Fruit fly (Drosophila melanogaster): ENCODE results near the gene CG13679.

DNA sequence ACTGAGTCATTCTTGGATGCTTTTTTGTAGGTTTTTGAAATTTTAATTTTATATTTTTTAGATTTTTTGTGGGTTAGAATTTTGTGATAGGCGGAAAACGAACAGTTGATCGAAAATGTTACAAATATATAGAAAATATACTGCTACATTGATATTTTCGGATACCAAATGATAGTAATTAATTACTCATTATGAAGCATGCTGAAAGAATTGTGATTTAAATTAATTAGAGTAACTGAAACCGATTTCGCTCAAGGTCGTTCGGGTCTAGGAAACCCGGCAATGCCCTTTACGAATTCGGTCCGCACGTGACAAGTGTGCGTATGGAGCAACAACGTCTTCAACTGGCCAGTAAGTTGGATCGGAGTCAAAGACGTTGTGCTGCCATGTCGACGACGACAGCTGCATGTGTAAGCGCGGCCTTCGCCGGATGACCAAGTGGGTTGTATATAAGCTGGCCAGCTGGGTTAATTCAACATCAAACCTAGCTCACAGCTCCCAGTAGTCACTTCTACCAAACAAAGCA is at the start of gene CG13679, which contains the start of gene CG7366:
- TF ChIP-seq Sin3A (optimal IDR thresholded peaks at IDR 0.05) (no peak), psq (optimal IDR thresholded peaks at IDR 0.05) (no peak)

All from Kc167 (cell line).